Fruit fly (Drosophila melanogaster) whole organism, embryonic: ENCODE data around the gene Agpat3.

Experiments used
- Atf6 ChIP-seq: fragments of 200-800 bp; sonication (Bioruptor generic); IDR thresholded peaks from 2 replicates; pipeline ENCODE4 v1.3.6; 2022; ENCODE audit warnings: missing biosample characterization, missing genetic modification characterization
- CG10654 ChIP-seq: fragments of 200-800 bp; sonication (Bioruptor generic); optimal IDR thresholded peaks from 2 replicates; lab custom pipeline; 2016; ENCODE audit warnings: missing biosample characterization, missing genetic modification characterization
- CG11093 ChIP-seq: fragments of 200-800 bp; sonication (Bioruptor generic); IDR thresholded peaks from 3 replicates; pipeline ENCODE4 v1.3.6; 2022; ENCODE audit warnings: missing biosample characterization, missing genetic modification characterization
- CG12071 ChIP-seq: fragments of 200-800 bp; sonication (Bioruptor generic); optimal IDR thresholded peaks from 3 replicates; lab custom pipeline; 2018; ENCODE audit warnings: missing biosample characterization, mild to moderate bottlenecking, missing genetic modification characterization
- CG12659 ChIP-seq: fragments of 200-800 bp; sonication (Bioruptor generic); optimal IDR thresholded peaks from 3 replicates; lab custom pipeline; 2017; ENCODE audit warnings: mild to moderate bottlenecking, missing biosample characterization, missing genetic modification reagents, missing genetic modification characterization
- CG12769 ChIP-seq: fragments of 200-800 bp; sonication (Bioruptor generic); optimal IDR thresholded peaks from 2 replicates; lab custom pipeline; 2019; ENCODE audit warnings: missing biosample characterization, mild to moderate bottlenecking, missing genetic modification characterization, moderate library complexity
- CG12942 ChIP-seq: fragments of 200-800 bp; sonication (Bioruptor generic); optimal IDR thresholded peaks from 3 replicates; lab custom pipeline; 2016; ENCODE audit warnings: missing biosample characterization, missing genetic modification characterization
- CG13123 ChIP-seq: fragments of 200-800 bp; sonication (Bioruptor generic); optimal IDR thresholded peaks from 2 replicates; lab custom pipeline; 2016; ENCODE audit warnings: missing biosample characterization, missing genetic modification characterization
- CG13287 ChIP-seq: fragments of 200-800 bp; sonication (Bioruptor generic); IDR thresholded peaks from 2 replicates; pipeline ENCODE4 v1.3.6; 2022; ENCODE audit warnings: missing biosample characterization, missing genetic modification characterization; ENCODE audit not compliant: partially characterized antibody
- CG13424 ChIP-seq: fragments of 200-800 bp; sonication (Bioruptor generic); optimal IDR thresholded peaks from 2 replicates; lab custom pipeline; 2019; ENCODE audit warnings: missing biosample characterization, mild to moderate bottlenecking, missing genetic modification characterization, moderate library complexity
- CG14710 ChIP-seq: fragments of 200-800 bp; sonication (Bioruptor generic); optimal IDR thresholded peaks from 3 replicates; lab custom pipeline; 2019; ENCODE audit warnings: missing biosample characterization, mild to moderate bottlenecking, missing genetic modification characterization, moderate library complexity
- CG16863 ChIP-seq: fragments of 200-800 bp; sonication (Bioruptor generic); optimal IDR thresholded peaks from 3 replicates; lab custom pipeline; 2016; ENCODE audit warnings: missing biosample characterization, missing genetic modification characterization
- CG17186 ChIP-seq: fragments of 200-800 bp; sonication (Bioruptor generic); optimal IDR thresholded peaks from 3 replicates; lab custom pipeline; 2017; ENCODE audit warnings: missing biosample characterization, missing genetic modification reagents, missing genetic modification characterization
- CG17361 ChIP-seq: fragments of 200-800 bp; sonication (Bioruptor generic); IDR thresholded peaks from 3 replicates; pipeline ENCODE4 v1.3.6; 2022; ENCODE audit warnings: missing biosample characterization, missing genetic modification characterization
- CG17612 ChIP-seq: fragments of 200-800 bp; sonication (Bioruptor generic); IDR thresholded peaks from 2 replicates; pipeline ENCODE4 v1.3.6; 2022; ENCODE audit warnings: missing biosample characterization, missing genetic modification characterization
- CG2889 ChIP-seq: fragments of 200-800 bp; sonication (Bioruptor generic); IDR thresholded peaks from 3 replicates; pipeline ENCODE4 v1.3.6; 2022; ENCODE audit warnings: missing biosample characterization, missing genetic modification characterization
- CG32532 ChIP-seq: fragments of 200-800 bp; sonication (Bioruptor generic); IDR thresholded peaks from 2 replicates; pipeline ENCODE4 v1.3.6; 2022; ENCODE audit warnings: missing biosample characterization, missing genetic modification characterization
- CG4820 ChIP-seq: fragments of 200-800 bp; sonication (Bioruptor generic); optimal IDR thresholded peaks from 3 replicates; lab custom pipeline; 2016; ENCODE audit warnings: missing biosample characterization, missing genetic modification characterization
- CG6654 ChIP-seq: fragments of 200-800 bp; sonication (Bioruptor generic); optimal IDR thresholded peaks from 2 replicates; lab custom pipeline; 2017; ENCODE audit warnings: missing biosample characterization, mild to moderate bottlenecking, missing genetic modification characterization
- CG7556 ChIP-seq: fragments of 200-800 bp; sonication (Bioruptor generic); optimal IDR thresholded peaks from 2 replicates; lab custom pipeline; 2017; ENCODE audit warnings: missing biosample characterization, mild to moderate bottlenecking, missing genetic modification characterization
- Dek ChIP-seq: fragments of 200-800 bp; sonication (Bioruptor generic); optimal IDR thresholded peaks from 3 replicates; lab custom pipeline; 2019; ENCODE audit warnings: missing biosample characterization, mild to moderate bottlenecking, missing genetic modification characterization, moderate library complexity
- Drgx ChIP-seq: fragments of 200-800 bp; sonication (Bioruptor generic); IDR thresholded peaks from 2 replicates; pipeline ENCODE4 v1.3.6; 2022; ENCODE audit warnings: missing biosample characterization, missing genetic modification characterization
- Hey ChIP-seq: fragments of 200-800 bp; sonication (Bioruptor generic); optimal IDR thresholded peaks from 3 replicates; lab custom pipeline; 2018; ENCODE audit warnings: missing biosample characterization, mild to moderate bottlenecking, missing genetic modification characterization
- Max ChIP-seq: fragments of 200-800 bp; sonication (Bioruptor generic); optimal IDR thresholded peaks from 2 replicates; lab custom pipeline; 2016; ENCODE audit warnings: missing biosample characterization, mild to moderate bottlenecking, missing genetic modification characterization
- Xrp1 ChIP-seq: fragments of 200-800 bp; sonication (Bioruptor generic); IDR thresholded peaks from 2 replicates; pipeline ENCODE4 v1.3.6; 2022; ENCODE audit warnings: missing biosample characterization, missing genetic modification characterization
- amos ChIP-seq: fragments of 200-800 bp; sonication (Bioruptor generic); IDR thresholded peaks from 2 replicates; pipeline ENCODE4 v1.3.6; 2022; ENCODE audit warnings: missing biosample characterization, missing genetic modification characterization; ENCODE audit not compliant: partially characterized antibody
- dmrt11E ChIP-seq: fragments of 200-800 bp; sonication (Bioruptor generic); optimal IDR thresholded peaks from 3 replicates; lab custom pipeline; 2018; ENCODE audit warnings: missing biosample characterization, mild to moderate bottlenecking, missing genetic modification characterization, moderate library complexity
- fd3F ChIP-seq: fragments of 200-800 bp; sonication (Bioruptor generic); optimal IDR thresholded peaks from 2 replicates; lab custom pipeline; 2018; ENCODE audit warnings: missing biosample characterization, mild to moderate bottlenecking, missing genetic modification characterization, moderate library complexity
- hkb ChIP-seq, 2 experiments: fragments of 200-800 bp in 1 of 2; fragments of >200 bp in 1 of 2; sonication (Bioruptor generic) in 1 of 2; IDR thresholded peaks in 1 of 2; optimal IDR thresholded peaks in 1 of 2; 2 replicates each; pipeline versions ENCODE4 v1.3.6 to Lab custom; 2017 to 2022; ENCODE audit warnings: missing biosample characterization in 1 of 2, missing genetic modification characterization in 1 of 2
- hth ChIP-seq: fragments of >200 bp; optimal IDR thresholded peaks from 2 replicates; lab custom pipeline; 2017; ENCODE audit warnings: inconsistent platforms
- ind ChIP-seq: fragments of 200-800 bp; sonication (Bioruptor generic); optimal IDR thresholded peaks from 3 replicates; lab custom pipeline; 2016; ENCODE audit warnings: missing biosample characterization, missing genetic modification characterization
- jigr1 ChIP-seq: fragments of 200-800 bp; sonication (Bioruptor generic); IDR thresholded peaks from 3 replicates; pipeline ENCODE4 v1.3.6; 2022; ENCODE audit warnings: missing biosample characterization, missing genetic modification characterization
- jing ChIP-seq: fragments of 200-800 bp; sonication (Bioruptor generic); optimal IDR thresholded peaks from 2 replicates; lab custom pipeline; 2018; ENCODE audit warnings: missing biosample characterization, mild to moderate bottlenecking, missing genetic modification characterization
- lbe ChIP-seq: fragments of 200-800 bp; sonication (Bioruptor generic); optimal IDR thresholded peaks from 2 replicates; lab custom pipeline; 2016; ENCODE audit warnings: missing biosample characterization, mild to moderate bottlenecking, missing genetic modification characterization
- lilli ChIP-seq: fragments of 200-800 bp; sonication (Bioruptor generic); optimal IDR thresholded peaks from 3 replicates; lab custom pipeline; 2016; ENCODE audit warnings: missing biosample characterization, missing genetic modification characterization
- maf-S ChIP-seq: fragments of 200-800 bp; sonication (Bioruptor generic); optimal IDR thresholded peaks from 2 replicates; lab custom pipeline; 2016; ENCODE audit warnings: missing biosample characterization, missing genetic modification characterization
- oc ChIP-seq: fragments of 200-800 bp; sonication (Bioruptor generic); optimal IDR thresholded peaks from 2 replicates; lab custom pipeline; 2018; ENCODE audit warnings: missing biosample characterization, mild to moderate bottlenecking, missing genetic modification characterization, moderate library complexity
- pb ChIP-seq: fragments of 200-800 bp; sonication (Bioruptor generic); optimal IDR thresholded peaks from 3 replicates; lab custom pipeline; 2016; ENCODE audit warnings: missing biosample characterization, missing genetic modification characterization
- pfk ChIP-seq: fragments of 200-800 bp; sonication (Bioruptor generic); optimal IDR thresholded peaks from 2 replicates; lab custom pipeline; 2018; ENCODE audit warnings: missing biosample characterization, mild to moderate bottlenecking, missing genetic modification characterization, moderate library complexity
- ranshi ChIP-seq: fragments of 200-800 bp; sonication (Bioruptor generic); IDR thresholded peaks from 2 replicates; pipeline ENCODE4 v1.3.6; 2022; ENCODE audit warnings: missing biosample characterization, missing genetic modification characterization
- sc ChIP-seq, 3 experiments: fragments of >200 bp in 2 of 3; fragments of 200-800 bp in 1 of 3; sonication (Bioruptor generic) in 1 of 3; optimal IDR thresholded peaks; 2 replicates in 2 of 3; 3 replicates in 1 of 3; lab custom pipeline; 2017; ENCODE audit warnings: mild to moderate bottlenecking in 1 of 3, missing biosample characterization in 1 of 3, missing genetic modification characterization in 1 of 3, missing genetic modification reagents in 1 of 3
- wdn ChIP-seq: fragments of 200-800 bp; sonication (Bioruptor generic); IDR thresholded peaks from 2 replicates; pipeline ENCODE4 v1.3.6; 2022; ENCODE audit warnings: missing biosample characterization, missing genetic modification characterization
- zfh2 ChIP-seq: fragments of 200-800 bp; sonication (Bioruptor generic); optimal IDR thresholded peaks from 2 replicates; lab custom pipeline; 2016; ENCODE audit warnings: missing biosample characterization, missing genetic modification characterization

Gene Agpat3

dm6 chr3L:16392874-16393273 is 7.1 kb upstream of the Agpat3 start (continued):
- no peak for TF ChIP-seq CG10654
- TF ChIP-seq CG12071: no peak
- TF ChIP-seq CG2889: no peak
- no peak for TF ChIP-seq oc (tag; lab: Kevin White, UChicago)
- TF ChIP-seq CG17612 (GFP tag; lab: Robert Waterston, UW): peak; percentile 50; the same call in 1 of the 2 replicates
- no peak for TF ChIP-seq hth (lab: Kevin White, UChicago)
- TF ChIP-seq lbe: no peak
- TF ChIP-seq CG7556 (GFP tag; lab: Kevin White, UChicago): peak; percentile 22
- no peak for TF ChIP-seq Max (GFP tag; lab: Kevin White, UChicago)
- TF ChIP-seq maf-S (GFP tag; lab: Kevin White, UChicago): no peak
- TF ChIP-seq Atf6: no peak
- no peak for TF ChIP-seq CG11093
- TF ChIP-seq hkb (optimal IDR thresholded peaks at IDR 0.05; lab: Kevin White, UChicago): no peak
- 0 out of 2 replicates have a peak, but pooled peaks have one; percentile 13 for TF ChIP-seq hkb (GFP tag; IDR thresholded peaks at IDR 0.05; lab: Robert Waterston, UW)
- TF ChIP-seq CG16863 (GFP tag; lab: Kevin White, UChicago): no peak
- TF ChIP-seq CG32532: no peak
- no peak for TF ChIP-seq CG12769 (tag; lab: Kevin White, UChicago)
- TF ChIP-seq CG17361 (GFP tag; lab: Robert Waterston, UW): peak; percentile 61; the same call in 2 of the 3 replicates
- no peak for TF ChIP-seq sc (optimal IDR thresholded peaks at IDR 0.05; lab: Kevin White, UChicago)
- TF ChIP-seq sc (GFP tag; optimal IDR thresholded peaks at IDR 0.05; lab: Kevin White, UChicago): no peak
- TF ChIP-seq CG13123 (GFP tag; lab: Kevin White, UChicago): no peak
- no peak for TF ChIP-seq zfh2 (GFP tag; lab: Kevin White, UChicago)
- TF ChIP-seq amos (GFP tag; lab: Robert Waterston, UW): no peak
- no peak for TF ChIP-seq ranshi (GFP tag; lab: Robert Waterston, UW)
- TF ChIP-seq ind: no peak
- peak; percentile 9 for TF ChIP-seq CG12659
- TF ChIP-seq Drgx (GFP tag; lab: Robert Waterston, UW): no peak
- TF ChIP-seq pb (GFP tag; lab: Kevin White, UChicago): no peak
- no peak for TF ChIP-seq wdn (GFP tag; lab: Robert Waterston, UW)
- no peak for TF ChIP-seq Hey (tag; lab: Kevin White, UChicago)
- no peak for TF ChIP-seq CG13287 (GFP tag; lab: Robert Waterston, UW)
- TF ChIP-seq CG6654: no peak
- no peak for TF ChIP-seq CG17186
- no peak for TF ChIP-seq jigr1 (GFP tag; lab: Robert Waterston, UW)
- TF ChIP-seq Xrp1 (GFP tag; lab: Robert Waterston, UW): no peak
- no peak for TF ChIP-seq jing (GFP tag; lab: Kevin White, UChicago)
- no peak for TF ChIP-seq CG4820
- no peak for TF ChIP-seq pfk
- TF ChIP-seq lilli: no peak
- peak; percentile 8 for TF ChIP-seq CG14710
- no peak for TF ChIP-seq fd3F (GFP tag; lab: Kevin White, UChicago)
- no peak for TF ChIP-seq CG13424
- no peak for TF ChIP-seq dmrt11E
- TF ChIP-seq Dek (tag; lab: Kevin White, UChicago): no peak
- TF ChIP-seq CG12942 (GFP tag; lab: Kevin White, UChicago): no peak
